Fruit fly (Drosophila melanogaster): ENCODE data around the gene fng.

fng gene

DNA sequence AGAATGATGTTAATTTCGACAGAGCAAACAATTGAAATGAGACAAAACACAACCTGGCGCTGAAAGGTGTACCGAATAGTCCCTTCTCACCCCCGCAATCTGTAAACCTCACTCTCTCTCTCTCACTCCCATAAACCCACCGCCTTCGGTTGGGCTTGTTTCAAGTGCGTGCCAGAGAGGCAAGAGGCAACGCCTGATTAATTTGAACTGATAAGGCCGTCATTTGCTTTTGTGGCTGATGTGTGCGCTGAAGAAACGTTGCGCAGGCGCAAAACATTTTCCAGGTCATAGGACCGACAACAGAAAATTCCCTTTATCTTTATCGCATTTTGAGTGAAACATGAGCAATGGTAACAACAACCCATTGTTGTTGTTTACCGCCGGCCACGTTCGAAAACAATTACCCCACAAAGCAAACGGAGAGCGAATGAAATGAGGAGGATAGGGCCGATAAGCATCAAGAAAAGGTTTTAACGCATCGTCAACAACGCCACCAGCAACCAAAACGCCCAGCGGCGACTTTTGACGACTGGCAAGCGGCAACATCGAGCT, 27.0 kb downstream of the fng start (continued):
- TF ChIP-seq CG2129 (GFP tag; IDR thresholded peaks at IDR 0.05; ENCODE audit: partially characterized antibody) (no peak), pfk (GFP tag; optimal IDR thresholded peaks at IDR 0.05) (no peak), vvl (GFP tag; IDR thresholded peaks at IDR 0.05) (peak; percentile 44; the same call in 1 of the 2 replicates), sug (tag; optimal IDR thresholded peaks at IDR 0.05) (peak; percentile 15), crol (GFP tag; IDR thresholded peaks at IDR 0.05) (peak; percentile 87), Rx (GFP tag; IDR thresholded peaks at IDR 0.05) (no peak), fu2 (GFP tag; optimal IDR thresholded peaks at IDR 0.05) (no peak), CG2199 (GFP tag; IDR thresholded peaks at IDR 0.05) (0 out of 3 replicates have a peak, but pooled peaks have one; percentile 79), NK7.1 (GFP tag; optimal IDR thresholded peaks at IDR 0.05) (no peak), CG18262 (tag; optimal IDR thresholded peaks at IDR 0.05) (no peak), CG3065 (GFP tag; optimal IDR thresholded peaks at IDR 0.05) (no peak), CG1603 (tag; optimal IDR thresholded peaks at IDR 0.05) (peak; percentile 17), CG9876 (GFP tag; optimal IDR thresholded peaks at IDR 0.05) (no peak), zen2 (GFP tag; IDR thresholded peaks at IDR 0.05; ENCODE audit: partially characterized antibody) (no peak), nerfin-1 (tag; optimal IDR thresholded peaks at IDR 0.05) (no peak), sd (tag; optimal IDR thresholded peaks at IDR 0.05) (peak; percentile 63), Hsf (GFP tag; optimal IDR thresholded peaks at IDR 0.05) (no peak), hth (optimal IDR thresholded peaks at IDR 0.05) (no peak), tup (GFP tag; optimal IDR thresholded peaks at IDR 0.05) (no peak), CG10543 (GFP tag; optimal IDR thresholded peaks at IDR 0.05) (peak; percentile 56), NC2α (GFP tag; optimal IDR thresholded peaks at IDR 0.05) (no peak), trem (tag; optimal IDR thresholded peaks at IDR 0.05) (no peak), HLH3B (GFP tag; IDR thresholded peaks at IDR 0.05) (peak; percentile 21; the same call in 1 of the 2 replicates), esg (GFP tag; conservative IDR thresholded peaks at IDR 0.05) (no peak), da (GFP tag; optimal IDR thresholded peaks at IDR 0.05) (no peak), Fer2 (tag; optimal IDR thresholded peaks at IDR 0.05) (no peak), Hr3 (GFP tag; optimal IDR thresholded peaks at IDR 0.05) (no peak), Ssrp (tag; optimal IDR thresholded peaks at IDR 0.05) (no peak), jigr1 (GFP tag; IDR thresholded peaks at IDR 0.05) (no peak), Chrac-16 (GFP tag; optimal IDR thresholded peaks at IDR 0.05) (no peak), CG34422 (GFP tag; IDR thresholded peaks at IDR 0.05) (no peak), mirr (GFP tag; optimal IDR thresholded peaks at IDR 0.05) (no peak), seq (GFP tag; IDR thresholded peaks at IDR 0.05) (no peak), CG18011 (GFP tag; optimal IDR thresholded peaks at IDR 0.05) (no peak), MESR4 (GFP tag; optimal IDR thresholded peaks at IDR 0.05) (no peak), CG4360 (GFP tag; IDR thresholded peaks at IDR 0.05) (peak; percentile 88), CG12391 (tag; optimal IDR thresholded peaks at IDR 0.05) (no peak), CG10267 (tag; optimal IDR thresholded peaks at IDR 0.05) (no peak), gem (tag; optimal IDR thresholded peaks at IDR 0.05) (no peak), CG4820 (GFP tag; optimal IDR thresholded peaks at IDR 0.05) (no peak), caup (GFP tag; optimal IDR thresholded peaks at IDR 0.05; ENCODE audit: severe bottlenecking) (peak; percentile 12), CG15514 (GFP tag; optimal IDR thresholded peaks at IDR 0.05) (no peak), CG8478 (optimal IDR thresholded peaks at IDR 0.05) (no peak), inv (GFP tag; IDR thresholded peaks at IDR 0.05; ENCODE audit: partially characterized antibody) (no peak), Ravus (GFP tag; IDR thresholded peaks at IDR 0.05) (no peak), D (optimal IDR thresholded peaks at IDR 0.05) (peak; percentile 38), D (GFP tag; optimal IDR thresholded peaks at IDR 0.05) (peak; percentile 23), B-H2 (GFP tag; optimal IDR thresholded peaks at IDR 0.05) (no peak), CG1529 (GFP tag; optimal IDR thresholded peaks at IDR 0.05) (no peak), Nf-YC (tag; optimal IDR thresholded peaks at IDR 0.05) (peak; percentile 25), CG10462 (GFP tag; optimal IDR thresholded peaks at IDR 0.05) (no peak), sens (GFP tag) (peak; percentile 73)

Data from whole organism, embryonic.